Worm (Caenorhabditis elegans) whole organism, L4 larva: ENCODE data around the gene daf-11.

Experiments used
- F26F4.8 ChIP-seq: fragments of 200-800 bp; sonication (Bioruptor generic); conservative IDR thresholded peaks from 2 replicates; pipeline ENCODE4 v1.3.6; 2022; ENCODE audit warnings: missing genetic modification characterization, missing compliant biosample characterization
- T20F7.1 ChIP-seq: fragments of 200-800 bp; sonication (Bioruptor generic); optimal IDR thresholded peaks from 2 replicates; lab custom pipeline; 2018; ENCODE audit warnings: mild to moderate bottlenecking, missing genetic modification characterization, missing compliant biosample characterization
- Y105C5A.15 ChIP-seq: fragments of 200-800 bp; sonication (Bioruptor generic); IDR thresholded peaks from 2 replicates; pipeline ENCODE4 v1.3.6; 2022; ENCODE audit warnings: missing genetic modification characterization, missing compliant biosample characterization
- Y48G9A.11 ChIP-seq: fragments of 200-800 bp; sonication (Bioruptor generic); IDR thresholded peaks from 2 replicates; pipeline ENCODE4 v1.3.6; 2022; ENCODE audit warnings: missing genetic modification reagents, missing genetic modification characterization, missing compliant biosample characterization
- Y5F2A.4 ChIP-seq: fragments of 200-800 bp; sonication (Bioruptor generic); optimal IDR thresholded peaks from 2 replicates; lab custom pipeline; 2018; ENCODE audit warnings: mild to moderate bottlenecking, missing genetic modification characterization, missing compliant biosample characterization
- aha-1 ChIP-seq: fragments of 150-350 bp; peaks from one replicate; lab custom pipeline; 2014; ENCODE audit warnings: missing biosample characterization, missing genetic modification characterization
- ceh-44 ChIP-seq: fragments of 200-800 bp; sonication (Bioruptor generic); IDR thresholded peaks from 2 replicates; pipeline ENCODE4 v1.3.6; 2022; ENCODE audit warnings: missing genetic modification reagents, missing genetic modification characterization, missing compliant biosample characterization
- ceh-82 ChIP-seq: sonication (generic microtip); optimal IDR thresholded peaks from 2 replicates; lab custom pipeline; 2017; ENCODE audit warnings: missing biosample characterization, missing genetic modification characterization
- ces-1 ChIP-seq: fragments of 150-350 bp; sonication (generic microtip); optimal IDR thresholded peaks from 4 replicates; lab custom pipeline; 2014; ENCODE audit warnings: missing biosample characterization, missing genetic modification reagents, missing genetic modification characterization
- ctbp-1 ChIP-seq: fragments of 200-800 bp; sonication (Bioruptor generic); IDR thresholded peaks from 2 replicates; pipeline ENCODE4 v1.3.6; 2022; ENCODE audit warnings: missing genetic modification reagents, missing genetic modification characterization, missing compliant biosample characterization
- dpl-1 ChIP-seq: fragments of 150-350 bp; optimal IDR thresholded peaks from 2 replicates; lab custom pipeline; 2014; ENCODE audit warnings: missing biosample characterization, missing genetic modification reagents, missing genetic modification characterization
- duxl-1 ChIP-seq: sonication (generic microtip); optimal IDR thresholded peaks from 2 replicates; lab custom pipeline; 2016; ENCODE audit warnings: mild to moderate bottlenecking, missing genetic modification characterization, moderate library complexity, missing compliant biosample characterization; ENCODE audit not compliant: poor library complexity
- fkh-10 ChIP-seq: fragments of 150-350 bp; optimal IDR thresholded peaks from 2 replicates; lab custom pipeline; 2014; ENCODE audit warnings: missing biosample characterization, missing genetic modification reagents, missing genetic modification characterization
- fos-1 ChIP-seq: fragments of 150-350 bp; optimal IDR thresholded peaks from 2 replicates; lab custom pipeline; 2014; ENCODE audit warnings: missing biosample characterization, missing genetic modification characterization
- lin-15B ChIP-seq: fragments of 150-350 bp; sonication (generic microtip); optimal IDR thresholded peaks from 3 replicates; lab custom pipeline; 2014; ENCODE audit warnings: missing biosample characterization, missing genetic modification characterization
- lin-38 ChIP-seq: fragments of 200-800 bp; sonication (Bioruptor generic); IDR thresholded peaks from 2 replicates; pipeline ENCODE4 v1.3.6; 2022; ENCODE audit warnings: missing genetic modification reagents, missing genetic modification characterization, missing compliant biosample characterization
- lin-39 ChIP-seq: fragments of 150-350 bp; optimal IDR thresholded peaks from 2 replicates; lab custom pipeline; 2014; ENCODE audit warnings: missing biosample characterization, missing genetic modification reagents, missing genetic modification characterization
- mdt-29 ChIP-seq: fragments of 200-800 bp; sonication (Bioruptor generic); IDR thresholded peaks from 2 replicates; pipeline ENCODE4 v1.3.6; 2022; ENCODE audit warnings: missing genetic modification reagents, missing genetic modification characterization, missing compliant biosample characterization
- mep-1 ChIP-seq: fragments of 150-350 bp; sonication (generic microtip); optimal IDR thresholded peaks from 3 replicates; lab custom pipeline; 2014; ENCODE audit warnings: missing biosample characterization, missing genetic modification characterization
- mes-2 ChIP-seq: sonication (generic microtip); optimal IDR thresholded peaks from 2 replicates; lab custom pipeline; 2016; ENCODE audit warnings: missing genotype, mild to moderate bottlenecking, missing genetic modification characterization, missing compliant biosample characterization; ENCODE audit not compliant: poor library complexity, severe bottlenecking
- nhr-10 ChIP-seq: fragments of 150-350 bp; optimal IDR thresholded peaks from 2 replicates; lab custom pipeline; 2014; ENCODE audit warnings: missing biosample characterization, missing genetic modification characterization
- nhr-28 ChIP-seq: fragments of 150-350 bp; optimal IDR thresholded peaks from 2 replicates; lab custom pipeline; 2014; ENCODE audit warnings: missing biosample characterization, missing genetic modification characterization
- nhr-42 ChIP-seq: fragments of 200-800 bp; sonication (Bioruptor generic); IDR thresholded peaks from 2 replicates; pipeline ENCODE4 v1.3.6; 2022; ENCODE audit warnings: missing genetic modification characterization, missing compliant biosample characterization
- nhr-48 ChIP-seq: sonication (generic microtip); optimal IDR thresholded peaks from 2 replicates; lab custom pipeline; 2016; ENCODE audit warnings: mild to moderate bottlenecking, missing genetic modification characterization, missing compliant biosample characterization
- nhr-6 ChIP-seq: fragments of 150-350 bp; optimal IDR thresholded peaks from 2 replicates; lab custom pipeline; 2014; ENCODE audit warnings: missing biosample characterization, missing genetic modification characterization
- pha-4 ChIP-seq, 2 experiments: fragments of 150-350 bp in 1 of 2; fragments of 200-800 bp in 1 of 2; sonication (Bioruptor generic) in 1 of 2; IDR thresholded peaks in 1 of 2; optimal IDR thresholded peaks in 1 of 2; 2 replicates each; pipeline versions ENCODE4 v1.3.6 to Lab custom; 2014 to 2022; ENCODE audit warnings: missing genetic modification characterization in 2 of 2, missing genetic modification reagents in 2 of 2, missing biosample characterization in 1 of 2, missing compliant biosample characterization in 1 of 2
- pqm-1 ChIP-seq: sonication (generic microtip); optimal IDR thresholded peaks from 2 replicates; lab custom pipeline; 2017; ENCODE audit warnings: missing biosample characterization, missing genetic modification characterization
- rbr-2 ChIP-seq: sonication (generic microtip); optimal IDR thresholded peaks from 2 replicates; lab custom pipeline; 2016; ENCODE audit warnings: missing genotype, missing genetic modification characterization, missing compliant biosample characterization
- sdz-12 ChIP-seq: fragments of 200-800 bp; sonication (Bioruptor generic); optimal IDR thresholded peaks from 2 replicates; lab custom pipeline; 2018; ENCODE audit warnings: mild to moderate bottlenecking, missing genetic modification characterization, missing compliant biosample characterization
- skn-1 ChIP-seq: fragments of 150-350 bp; optimal IDR thresholded peaks from 2 replicates; lab custom pipeline; 2014; ENCODE audit warnings: missing biosample characterization, missing genetic modification characterization
- snpc-1.2 ChIP-seq: fragments of 200-800 bp; sonication (Bioruptor generic); IDR thresholded peaks from 2 replicates; pipeline ENCODE4 v1.3.6; 2022; ENCODE audit warnings: missing genetic modification reagents, missing genetic modification characterization, missing compliant biosample characterization
- tag-97 ChIP-seq: fragments of 200-800 bp; sonication (Bioruptor generic); IDR thresholded peaks from 2 replicates; pipeline ENCODE4 v1.3.6; 2022; ENCODE audit warnings: missing genetic modification characterization, missing compliant biosample characterization
- tra-1 ChIP-seq: fragments of 200-800 bp; sonication (Bioruptor generic); IDR thresholded peaks from 2 replicates; pipeline ENCODE4 v1.3.6; 2022; ENCODE audit warnings: missing genetic modification reagents, missing genetic modification characterization, missing compliant biosample characterization
- unc-62 ChIP-seq, 3 experiments: fragments of 150-350 bp in 1 of 3; sonication (generic microtip); optimal IDR thresholded peaks in 2 of 3; peaks in 1 of 3; 1 replicate in 1 of 3; 2 replicates in 2 of 3; lab custom pipeline; 2014 to 2017; ENCODE audit warnings: missing biosample characterization in 3 of 3, missing genetic modification characterization in 3 of 3, missing genetic modification reagents in 3 of 3, missing genotype in 1 of 3
- zag-1 ChIP-seq: fragments of 150-350 bp; optimal IDR thresholded peaks from 2 replicates; lab custom pipeline; 2014; ENCODE audit warnings: missing biosample characterization, missing genetic modification characterization
- zfp-2 ChIP-seq: sonication (generic microtip); optimal IDR thresholded peaks from 2 replicates; lab custom pipeline; 2016; ENCODE audit warnings: mild to moderate bottlenecking, missing genetic modification characterization, missing compliant biosample characterization
- zfp-3 ChIP-seq: fragments of 200-800 bp; sonication (Bioruptor generic); conservative IDR thresholded peaks from 2 replicates; pipeline ENCODE4 v1.3.6; 2022; ENCODE audit warnings: missing genetic modification reagents, missing genetic modification characterization, missing compliant biosample characterization
- zip-2 ChIP-seq: fragments of 150-350 bp; optimal IDR thresholded peaks from 2 replicates; lab custom pipeline; 2014; ENCODE audit warnings: missing biosample characterization, missing genetic modification characterization

Gene daf-11

ce11 chrV:11736896-11737295, 11.0 kb upstream of the daf-11 start, which contains the start of gene spe-42:
spe-42 (minus strand) TSS chrV:11736996.
- TF ChIP-seq ceh-44 (no peak), nhr-10 (tag; lab: Kevin White, UChicago) (no peak), zip-2 (tag; lab: Kevin White, UChicago) (no peak), pqm-1 (tag; lab: Kevin White, UChicago) (no peak), duxl-1 (no peak), nhr-6 (tag; lab: Kevin White, UChicago) (no peak), nhr-42 (GFP tag; lab: Robert Waterston, UW) (no peak), ceh-82 (tag; lab: Kevin White, UChicago) (no peak), Y48G9A.11 (no peak), lin-39 (tag; lab: Kevin White, UChicago) (no peak), skn-1 (tag; lab: Kevin White, UChicago) (no peak), nhr-48 (tag; lab: Kevin White, UChicago) (no peak), snpc-1.2 (GFP tag; lab: Robert Waterston, UW) (no peak)

ce11 chrV:11733460-11733859, 7.6 kb upstream of the daf-11 start, which contains the start of gene npp-22:
npp-22 (minus strand) TSS chrV:11733472.
- TF ChIP-seq nhr-6 (tag; lab: Kevin White, UChicago) (peak; percentile 34), sdz-12 (GFP tag; lab: Kevin White, UChicago) (no peak), zfp-2 (no peak), Y105C5A.15 (GFP tag; lab: Robert Waterston, UW) (no peak), lin-15B (no peak), mdt-29 (GFP tag; lab: Robert Waterston, UW) (no peak), dpl-1 (GFP tag; lab: Kevin White, UChicago) (peak; percentile 94), tag-97 (GFP tag; lab: Robert Waterston, UW) (no peak), ceh-82 (tag; lab: Kevin White, UChicago) (no peak), lin-38 (GFP tag; lab: Robert Waterston, UW) (peak; percentile 91), ctbp-1 (GFP tag; lab: Robert Waterston, UW) (no peak), fos-1 (tag; lab: Kevin White, UChicago) (no peak), mes-2 (tag; lab: Kevin White, UChicago) (no peak), mep-1 (tag; lab: Kevin White, UChicago) (no peak), T20F7.1 (peak; percentile 41), pha-4 (GFP tag; IDR thresholded peaks at IDR 0.05; lab: Robert Waterston, UW) (no peak), pha-4 (tag; optimal IDR thresholded peaks at IDR 0.05; lab: Kevin White, UChicago) (peak; percentile 67), fkh-10 (GFP tag; lab: Kevin White, UChicago) (no peak), rbr-2 (tag; lab: Kevin White, UChicago) (peak; percentile 36), F26F4.8 (GFP tag; lab: Robert Waterston, UW) (no peak), nhr-28 (tag; lab: Kevin White, UChicago) (peak; percentile 19), zag-1 (no peak)

ce11 chrV:11732049-11732448, 6.2 kb upstream of the daf-11 start:
- no peak for TF ChIP-seq sdz-12 (GFP tag; lab: Kevin White, UChicago)
- no peak for TF ChIP-seq zfp-3 (GFP tag; lab: Robert Waterston, UW)
- no peak for TF ChIP-seq nhr-48 (tag; lab: Kevin White, UChicago)
- no peak for TF ChIP-seq tra-1 (GFP tag; lab: Robert Waterston, UW)
- peak in 1 of 2 experiments; percentile 32 for TF ChIP-seq unc-62 (GFP tag; optimal IDR thresholded peaks at IDR 0.05 in 1 of 2; lab: Kevin White, UChicago)
- no peak for TF ChIP-seq unc-62 (tag; optimal IDR thresholded peaks at IDR 0.05; lab: Kevin White, UChicago)
- no peak for TF ChIP-seq ces-1
- peak; percentile 91 for TF ChIP-seq aha-1 (tag; lab: Kevin White, UChicago)
- TF ChIP-seq lin-38 (GFP tag; lab: Robert Waterston, UW) = no peak
- TF ChIP-seq Y5F2A.4 (GFP tag; lab: Kevin White, UChicago) = no peak
